Worm (Caenorhabditis elegans) whole organism, early embryonic: ENCODE data around the gene R07A4.3.

ENCODE experiments used
- B0310.2 ChIP-seq: sonication (generic microtip); optimal IDR thresholded peaks from 2 replicates; lab custom pipeline; 2016; ENCODE audit warnings: mild to moderate bottlenecking, missing genetic modification characterization, missing compliant biosample characterization
- aly-1 ChIP-seq: sonication (generic microtip); optimal IDR thresholded peaks from 2 replicates; lab custom pipeline; 2016; ENCODE audit warnings: missing genetic modification characterization, missing compliant biosample characterization
- ama-1 ChIP-seq: fragments of 150-350 bp; optimal IDR thresholded peaks from 2 replicates; lab custom pipeline; 2014
- ceh-13 ChIP-seq: fragments of 200-800 bp; sonication (Bioruptor generic); optimal IDR thresholded peaks from 2 replicates; lab custom pipeline; 2018; ENCODE audit warnings: mild to moderate bottlenecking, missing genetic modification characterization, missing compliant biosample characterization
- flt-1 ChIP-seq: fragments of 200-800 bp; sonication (Bioruptor generic); IDR thresholded peaks from 2 replicates; pipeline ENCODE4 v1.3.6; 2022; ENCODE audit warnings: missing genetic modification characterization, missing compliant biosample characterization
- hmbx-1 ChIP-seq: sonication (generic microtip); optimal IDR thresholded peaks from 2 replicates; lab custom pipeline; 2016; ENCODE audit warnings: mild to moderate bottlenecking, missing genetic modification characterization, missing compliant biosample characterization
- hmg-4 ChIP-seq: fragments of 200-800 bp; sonication (Bioruptor generic); optimal IDR thresholded peaks from 2 replicates; lab custom pipeline; 2018; ENCODE audit warnings: mild to moderate bottlenecking, missing genetic modification characterization, missing compliant biosample characterization
- hnd-1 ChIP-seq: sonication (generic microtip); optimal IDR thresholded peaks from 2 replicates; lab custom pipeline; 2016; ENCODE audit warnings: missing genetic modification characterization, missing compliant biosample characterization
- pes-1 ChIP-seq: fragments of 200-800 bp; sonication (Bioruptor generic); IDR thresholded peaks from 2 replicates; pipeline ENCODE4 v1.3.6; 2022; ENCODE audit warnings: missing genetic modification reagents, missing genetic modification characterization, missing compliant biosample characterization
- sea-1 ChIP-seq: fragments of 200-800 bp; sonication (Bioruptor generic); conservative IDR thresholded peaks from 2 replicates; pipeline ENCODE4 v1.3.6; 2022; ENCODE audit warnings: missing genetic modification characterization, missing compliant biosample characterization
- tbx-11 ChIP-seq: fragments of 200-800 bp; sonication (Bioruptor generic); IDR thresholded peaks from 2 replicates; pipeline ENCODE4 v1.3.6; 2022; ENCODE audit warnings: missing genetic modification characterization, missing compliant biosample characterization
- tra-4 ChIP-seq: sonication (generic microtip); optimal IDR thresholded peaks from 2 replicates; lab custom pipeline; 2017; ENCODE audit warnings: missing genetic modification characterization, missing compliant biosample characterization

DNA sequence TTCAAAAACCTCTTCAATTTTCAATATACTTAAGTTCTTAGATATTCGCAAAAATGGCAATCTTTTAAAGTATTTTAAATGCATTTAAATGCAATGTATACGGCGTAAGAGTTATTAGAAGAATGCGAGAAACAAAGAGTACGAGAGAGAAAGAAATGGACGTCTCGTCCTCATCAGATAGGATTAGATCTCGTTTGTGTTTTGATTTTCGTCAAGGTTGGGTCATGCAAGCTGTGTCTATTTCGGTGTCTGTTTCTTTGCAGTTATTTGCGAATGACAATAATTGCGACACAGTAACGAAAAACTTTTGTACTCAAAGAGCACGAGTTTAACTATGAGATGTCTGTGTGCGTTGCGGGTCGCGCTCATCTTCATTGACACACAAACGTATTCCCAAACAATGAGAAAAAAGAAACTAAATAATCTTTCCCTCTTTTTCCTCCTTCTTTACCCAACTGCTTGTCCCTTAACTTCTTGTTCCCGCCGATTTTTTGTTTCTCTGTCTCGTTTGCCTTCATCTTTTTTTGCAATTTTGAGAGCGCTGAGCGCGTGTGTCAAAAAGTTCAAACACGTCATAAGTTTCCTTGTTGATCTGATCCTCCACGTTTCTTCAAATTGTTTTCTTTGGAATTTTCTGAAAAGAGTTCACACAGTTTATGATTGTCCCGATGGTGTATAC, 13.6 kb downstream of the R07A4.3 start:
- no peak for TF ChIP-seq tra-4 (tag; lab: Kevin White, UChicago)
- no peak for TF ChIP-seq B0310.2 (tag; lab: Kevin White, UChicago)
- TF ChIP-seq hnd-1 = no peak
- no peak for TF ChIP-seq ama-1
- TF ChIP-seq ceh-13 (GFP tag; lab: Kevin White, UChicago) = no peak
- TF ChIP-seq flt-1 (GFP tag; lab: Robert Waterston, UW) = no peak
- no peak for TF ChIP-seq hmg-4 (GFP tag; lab: Kevin White, UChicago)
- TF ChIP-seq sea-1 (GFP tag; lab: Robert Waterston, UW) = no peak
- no peak for TF ChIP-seq pes-1 (GFP tag; lab: Robert Waterston, UW)
- TF ChIP-seq aly-1 (tag; lab: Kevin White, UChicago) = no peak
- TF ChIP-seq hmbx-1 (tag; lab: Kevin White, UChicago) = no peak
- TF ChIP-seq tbx-11 (GFP tag; lab: Robert Waterston, UW) = no peak
